Fruit fly (Drosophila melanogaster) whole organism, wandering third instar larva: ENCODE data around the gene tal-AA.

ENCODE experiments used
- Abd-B ChIP-seq: fragments of >200 bp; optimal IDR thresholded peaks from 2 replicates; lab custom pipeline; 2017; ENCODE audit warnings: missing biosample characterization, missing genetic modification characterization
- CG32264 ChIP-seq: fragments of 200-800 bp; sonication (Bioruptor generic); optimal IDR thresholded peaks from 2 replicates; lab custom pipeline; 2016; ENCODE audit warnings: missing biosample characterization, missing genetic modification characterization
- CG9705 ChIP-seq: fragments of 200-800 bp; sonication (Bioruptor generic); optimal IDR thresholded peaks from 2 replicates; lab custom pipeline; 2018; ENCODE audit warnings: missing biosample characterization, mild to moderate bottlenecking, missing genetic modification characterization
- CrebA ChIP-seq: fragments of 200-800 bp; sonication (Bioruptor generic); optimal IDR thresholded peaks from 2 replicates; lab custom pipeline; 2016; ENCODE audit warnings: missing biosample characterization, mild to moderate bottlenecking, missing genetic modification characterization, borderline replicate concordance
- Dfd ChIP-seq: fragments of >200 bp; optimal IDR thresholded peaks from 2 replicates; lab custom pipeline; 2017; ENCODE audit warnings: missing biosample characterization, missing genetic modification characterization
- Dif ChIP-seq: fragments of 200-275, 200-300 bp; sonication (Bioruptor generic); optimal IDR thresholded peaks from 2 replicates; lab custom pipeline; 2018; ENCODE audit warnings: missing biosample characterization, missing genetic modification characterization; ENCODE audit not compliant: partially characterized antibody
- GATAd ChIP-seq: sonication (Bioruptor generic); optimal IDR thresholded peaks from 2 replicates; lab custom pipeline; 2016; ENCODE audit warnings: missing biosample characterization, missing genetic modification characterization
- HLH106 ChIP-seq: fragments of 200-800 bp; optimal IDR thresholded peaks from 3 replicates; lab custom pipeline; 2019; ENCODE audit warnings: missing biosample characterization, mild to moderate bottlenecking, missing genetic modification characterization, moderate library complexity
- Hnf4 ChIP-seq: fragments of 200-800 bp; sonication (Bioruptor generic); optimal IDR thresholded peaks from 2 replicates; lab custom pipeline; 2016; ENCODE audit warnings: missing biosample characterization, mild to moderate bottlenecking, missing genetic modification characterization
- Hr78 ChIP-seq: fragments of >200 bp; optimal IDR thresholded peaks from 2 replicates; lab custom pipeline; 2017; ENCODE audit warnings: missing biosample characterization, missing genetic modification characterization
- Hr83 ChIP-seq: fragments of 200-300 bp; sonication (Bioruptor generic); optimal IDR thresholded peaks from 2 replicates; lab custom pipeline; 2016; ENCODE audit warnings: missing biosample characterization, mild to moderate bottlenecking, missing genetic modification characterization, moderate library complexity; ENCODE audit not compliant: poor library complexity, severe bottlenecking
- Jra ChIP-seq: sonication (Bioruptor generic); optimal IDR thresholded peaks from 2 replicates; lab custom pipeline; 2016; ENCODE audit warnings: missing biosample characterization, missing genetic modification characterization
- Mio ChIP-seq: sonication (Bioruptor generic); optimal IDR thresholded peaks from 2 replicates; lab custom pipeline; 2016; ENCODE audit warnings: missing biosample characterization, missing genetic modification characterization
- Myc ChIP-seq: fragments of >200 bp; optimal IDR thresholded peaks from 2 replicates; lab custom pipeline; 2017
- N ChIP-seq: fragments of >200 bp; optimal IDR thresholded peaks from 2 replicates; lab custom pipeline; 2018; ENCODE audit warnings: missing biosample characterization, missing external identifiers, missing genetic modification characterization
- OdsH ChIP-seq: fragments of 200-800 bp; sonication (Bioruptor generic); optimal IDR thresholded peaks from 2 replicates; lab custom pipeline; 2016; ENCODE audit warnings: missing biosample characterization, mild to moderate bottlenecking, missing genetic modification characterization
- Rel ChIP-seq, 2 experiments: fragments of 200-800 bp; sonication (Bioruptor generic) in 1 of 2; optimal IDR thresholded peaks; 2 replicates in 1 of 2; 3 replicates in 1 of 2; lab custom pipeline; 2016 to 2019; ENCODE audit warnings: mild to moderate bottlenecking in 2 of 2, missing biosample characterization in 2 of 2, missing genetic modification characterization in 2 of 2, moderate library complexity in 1 of 2
- Sp1 ChIP-seq: fragments of 200-800 bp; sonication (Bioruptor generic); optimal IDR thresholded peaks from 3 replicates; lab custom pipeline; 2019; ENCODE audit warnings: missing biosample characterization, mild to moderate bottlenecking, missing genetic modification characterization, moderate library complexity
- Vsx2 ChIP-seq: fragments of 200-300, 225-300 bp; sonication (Bioruptor generic); optimal IDR thresholded peaks from 2 replicates; lab custom pipeline; 2018; ENCODE audit warnings: missing biosample characterization, missing genetic modification characterization; ENCODE audit not compliant: partially characterized antibody
- br ChIP-seq: fragments of 200-800 bp; sonication (Bioruptor generic); optimal IDR thresholded peaks from 2 replicates; lab custom pipeline; 2016; ENCODE audit warnings: missing biosample characterization, missing genetic modification characterization
- brk ChIP-seq: fragments of 200-800 bp; sonication (Bioruptor generic); optimal IDR thresholded peaks from 2 replicates; lab custom pipeline; 2016; ENCODE audit warnings: missing biosample characterization, mild to moderate bottlenecking, missing genetic modification characterization
- dl ChIP-seq, 2 experiments: fragments of 175-275, 200-275 bp in 1 of 2; fragments of 200-275 bp in 1 of 2; sonication (Bioruptor generic); optimal IDR thresholded peaks; lab custom pipeline; 2018; ENCODE audit warnings: mild to moderate bottlenecking in 2 of 2, missing biosample characterization in 2 of 2, missing genetic modification characterization in 2 of 2, moderate library complexity in 2 of 2; ENCODE audit not compliant: partially characterized antibody in 2 of 2, insufficient read depth in 1 of 2
- dmrt93B ChIP-seq: fragments of 200-800 bp; sonication (Bioruptor generic); optimal IDR thresholded peaks from 2 replicates; lab custom pipeline; 2018; ENCODE audit warnings: missing biosample characterization, mild to moderate bottlenecking, missing genetic modification characterization
- dsf ChIP-seq: sonication (Bioruptor generic); optimal IDR thresholded peaks from 2 replicates; lab custom pipeline; 2016; ENCODE audit warnings: missing biosample characterization, missing genetic modification characterization, borderline replicate concordance
- ey ChIP-seq: fragments of 200-800 bp; sonication (Bioruptor generic); optimal IDR thresholded peaks from 2 replicates; lab custom pipeline; 2016; ENCODE audit warnings: missing biosample characterization, missing genetic modification characterization
- foxo ChIP-seq, 2 experiments: fragments of 200-800 bp; sonication (Bioruptor generic); optimal IDR thresholded peaks; 2 replicates in 1 of 2; 3 replicates in 1 of 2; lab custom pipeline; 2016 to 2017; ENCODE audit warnings: missing biosample characterization in 2 of 2, missing genetic modification characterization in 2 of 2
- fru ChIP-seq: fragments of 200-800 bp; sonication (Bioruptor generic); optimal IDR thresholded peaks from 3 replicates; lab custom pipeline; 2016; ENCODE audit warnings: missing biosample characterization, mild to moderate bottlenecking, missing genetic modification characterization
- h ChIP-seq: fragments of 200-800 bp; sonication (Bioruptor generic); optimal IDR thresholded peaks from 3 replicates; lab custom pipeline; 2016; ENCODE audit warnings: missing biosample characterization, mild to moderate bottlenecking, missing genetic modification characterization
- jim ChIP-seq: fragments of 175-275, 200-325 bp; sonication (Bioruptor generic); optimal IDR thresholded peaks from 2 replicates; lab custom pipeline; 2016; ENCODE audit warnings: missing biosample characterization, mild to moderate bottlenecking, missing genetic modification characterization
- lola ChIP-seq: fragments of >200 bp; optimal IDR thresholded peaks from 2 replicates; lab custom pipeline; 2017; ENCODE audit warnings: missing biosample characterization, missing genetic modification characterization
- pan ChIP-seq: fragments of >200 bp; optimal IDR thresholded peaks from 2 replicates; lab custom pipeline; 2017
- psq ChIP-seq: fragments of 200-800 bp; sonication (Bioruptor generic); optimal IDR thresholded peaks from 3 replicates; lab custom pipeline; 2017; ENCODE audit warnings: missing biosample characterization, mild to moderate bottlenecking, missing genetic modification characterization, moderate library complexity
- rgr ChIP-seq: fragments of 200-800 bp; sonication (Bioruptor generic); optimal IDR thresholded peaks from 3 replicates; lab custom pipeline; 2016; ENCODE audit warnings: missing biosample characterization, mild to moderate bottlenecking, missing genetic modification characterization
- sage ChIP-seq: fragments of 200-800 bp; sonication (Bioruptor generic); optimal IDR thresholded peaks from 2 replicates; lab custom pipeline; 2016; ENCODE audit warnings: missing biosample characterization, mild to moderate bottlenecking, missing genetic modification characterization
- sv ChIP-seq: fragments of 200-800 bp; sonication (Bioruptor generic); optimal IDR thresholded peaks from 3 replicates; lab custom pipeline; 2016; ENCODE audit warnings: missing biosample characterization, missing genetic modification characterization
- tai ChIP-seq: sonication (Bioruptor generic); optimal IDR thresholded peaks from 2 replicates; lab custom pipeline; 2016; ENCODE audit warnings: missing biosample characterization, missing genetic modification characterization
- usp ChIP-seq: fragments of >200 bp; optimal IDR thresholded peaks from 2 replicates; lab custom pipeline; 2017; ENCODE audit warnings: missing biosample characterization, missing genetic modification characterization
- woc ChIP-seq: sonication (Bioruptor generic); optimal IDR thresholded peaks from 2 replicates; lab custom pipeline; 2016; ENCODE audit warnings: missing biosample characterization, mild to moderate bottlenecking, missing genetic modification characterization

Gene tal-AA

dm6 chr3R:13849327-13849726 is 36.4 kb downstream of the tal-AA start:
- TF ChIP-seq sage (peak; percentile 77), pan (lab: Kevin White, UChicago) (no peak), tai (GFP tag; lab: Kevin White, UChicago) (peak; percentile 67), Hr83 (GFP tag; lab: Kevin White, UChicago) (no peak), GATAd (GFP tag; lab: Kevin White, UChicago) (no peak), Dfd (GFP tag; lab: Kevin White, UChicago) (no peak), CG32264 (no peak), rgr (peak; percentile 86), usp (GFP tag; lab: Kevin White, UChicago) (no peak), CG9705 (GFP tag; lab: Kevin White, UChicago) (peak; percentile 74), woc (GFP tag; lab: Kevin White, UChicago) (peak; percentile 74), fru (peak; percentile 86), psq (GFP tag; lab: Kevin White, UChicago) (peak; percentile 80), Rel (GFP tag; optimal IDR thresholded peaks at IDR 0.05; lab: Kevin White, UChicago) (no peak), Rel (tag; optimal IDR thresholded peaks at IDR 0.05; lab: Kevin White, UChicago) (peak; percentile 67), dsf (GFP tag; lab: Kevin White, UChicago) (peak; percentile 66), brk (peak; percentile 93), Hr78 (no peak), Vsx2 (GFP tag; lab: Kevin White, UChicago) (no peak), Dif (GFP tag; lab: Kevin White, UChicago) (no peak), Jra (GFP tag; lab: Kevin White, UChicago) (peak; percentile 67), Abd-B (no peak), Hnf4 (GFP tag; lab: Kevin White, UChicago) (peak; percentile 84), OdsH (peak; percentile 92), ey (GFP tag; lab: Kevin White, UChicago) (peak; percentile 77), CrebA (GFP tag; lab: Kevin White, UChicago) (no peak), sv (GFP tag; lab: Kevin White, UChicago) (no peak), dmrt93B (peak; percentile 68), br (GFP tag; lab: Kevin White, UChicago) (peak; percentile 81), jim (GFP tag; lab: Kevin White, UChicago) (no peak), foxo (GFP tag; optimal IDR thresholded peaks at IDR 0.05; lab: Kevin White, UChicago) (peak in 1 of 2 experiments; percentile 85), lola (no peak), HLH106 (tag; lab: Kevin White, UChicago) (peak; percentile 92), h (GFP tag; lab: Kevin White, UChicago) (peak; percentile 91), N (GFP tag; lab: Kevin White, UChicago) (no peak), Mio (GFP tag; lab: Kevin White, UChicago) (no peak), Sp1 (GFP tag; lab: Kevin White, UChicago) (peak; percentile 92), dl (GFP tag; optimal IDR thresholded peaks at IDR 0.05; lab: Kevin White, UChicago; ENCODE audit: insufficient read depth in 1 of 2, partially characterized antibody in 2 of 2) (no peak), Myc (no peak)

- TF ChIP-seq ey (GFP tag; lab: Kevin White, UChicago) (peak; percentile 9), HLH106 (tag; lab: Kevin White, UChicago) (peak; percentile 54), psq (GFP tag; lab: Kevin White, UChicago) (peak; percentile 7), usp (GFP tag; lab: Kevin White, UChicago) (no peak), Dif (GFP tag; lab: Kevin White, UChicago) (no peak), lola (no peak), Hnf4 (GFP tag; lab: Kevin White, UChicago) (no peak), Rel (GFP tag; optimal IDR thresholded peaks at IDR 0.05; lab: Kevin White, UChicago) (no peak), Rel (tag; optimal IDR thresholded peaks at IDR 0.05; lab: Kevin White, UChicago) (no peak), Abd-B (no peak), N (GFP tag; lab: Kevin White, UChicago) (no peak), rgr (peak; percentile 14), Myc (no peak), br (GFP tag; lab: Kevin White, UChicago) (no peak), GATAd (GFP tag; lab: Kevin White, UChicago) (no peak), Vsx2 (GFP tag; lab: Kevin White, UChicago) (no peak), CG9705 (GFP tag; lab: Kevin White, UChicago) (no peak), dsf (GFP tag; lab: Kevin White, UChicago) (no peak), tai (GFP tag; lab: Kevin White, UChicago) (no peak), CG32264 (no peak), Sp1 (GFP tag; lab: Kevin White, UChicago) (peak; percentile 45), pan (lab: Kevin White, UChicago) (no peak), brk (no peak), foxo (GFP tag; optimal IDR thresholded peaks at IDR 0.05; lab: Kevin White, UChicago) (peak in 1 of 2 experiments; percentile 39), Dfd (GFP tag; lab: Kevin White, UChicago) (no peak), OdsH (peak; percentile 22), dmrt93B (peak; percentile 10), sage (no peak), Jra (GFP tag; lab: Kevin White, UChicago) (no peak), sv (GFP tag; lab: Kevin White, UChicago) (no peak), fru (peak; percentile 32), CrebA (GFP tag; lab: Kevin White, UChicago) (no peak), h (GFP tag; lab: Kevin White, UChicago) (peak; percentile 39), jim (GFP tag; lab: Kevin White, UChicago) (no peak)
These were observed 38.1 kb downstream of the tal-AA start for dm6 chr3R:13850992-13851391.
